Worm (Caenorhabditis elegans) whole organism, young adult: ENCODE results near the gene C35A5.6.

Source experiments
- B0035.1 ChIP-seq: sonication (generic microtip); optimal IDR thresholded peaks from 2 replicates; lab custom pipeline; 2016; ENCODE audit warnings: missing genetic modification characterization, mild to moderate bottlenecking, missing compliant biosample characterization, missing genotype, missing genetic modification reagents
- ZK185.1 ChIP-seq: sonication (generic microtip); optimal IDR thresholded peaks from 2 replicates; lab custom pipeline; 2016; ENCODE audit warnings: mild to moderate bottlenecking, missing genetic modification characterization, missing compliant biosample characterization; ENCODE audit not compliant: poor library complexity, severe bottlenecking
- chd-7 ChIP-seq: sonication (generic microtip); optimal IDR thresholded peaks from 2 replicates; lab custom pipeline; 2016; ENCODE audit warnings: mild to moderate bottlenecking, missing genetic modification characterization, moderate library complexity, missing compliant biosample characterization
- ets-4 ChIP-seq: fragments of 200-800 bp; sonication (Bioruptor generic); optimal IDR thresholded peaks from 2 replicates; lab custom pipeline; 2018; ENCODE audit warnings: mild to moderate bottlenecking, missing genetic modification characterization, missing compliant biosample characterization
- unc-130 ChIP-seq: sonication (generic microtip); optimal IDR thresholded peaks from 2 replicates; lab custom pipeline; 2016; ENCODE audit warnings: missing genetic modification reagents, missing genetic modification characterization, missing compliant biosample characterization
- unc-62 ChIP-seq: fragments of 150-350 bp; optimal IDR thresholded peaks from 2 replicates; lab custom pipeline; 2014; ENCODE audit warnings: missing biosample characterization, missing genetic modification reagents, missing genetic modification characterization
- ztf-22 ChIP-seq: fragments of 200-800 bp; sonication (Bioruptor generic); optimal IDR thresholded peaks from 2 replicates; lab custom pipeline; 2018; ENCODE audit warnings: mild to moderate bottlenecking, missing genetic modification characterization, moderate library complexity, missing compliant biosample characterization

ce11 chrV:10505553-10505952 is 3.4 kb upstream of the C35A5.6 start, which contains the start of gene C35A5.5:
- no peak for TF ChIP-seq ZK185.1 (tag; lab: Kevin White, UChicago)
- TF ChIP-seq unc-130 (GFP tag; lab: Kevin White, UChicago), result no peak
- TF ChIP-seq unc-62 (GFP tag; lab: Kevin White, UChicago), result no peak
- TF ChIP-seq B0035.1 (tag; lab: Kevin White, UChicago), result no peak
- no peak for TF ChIP-seq ztf-22 (GFP tag; lab: Kevin White, UChicago)
- TF ChIP-seq chd-7 (tag; lab: Kevin White, UChicago), result no peak
- TF ChIP-seq ets-4 (GFP tag; lab: Kevin White, UChicago), result no peak
